Worm (Caenorhabditis elegans): Measurements from ENCODE around the gene C33A11.2.

DNA sequence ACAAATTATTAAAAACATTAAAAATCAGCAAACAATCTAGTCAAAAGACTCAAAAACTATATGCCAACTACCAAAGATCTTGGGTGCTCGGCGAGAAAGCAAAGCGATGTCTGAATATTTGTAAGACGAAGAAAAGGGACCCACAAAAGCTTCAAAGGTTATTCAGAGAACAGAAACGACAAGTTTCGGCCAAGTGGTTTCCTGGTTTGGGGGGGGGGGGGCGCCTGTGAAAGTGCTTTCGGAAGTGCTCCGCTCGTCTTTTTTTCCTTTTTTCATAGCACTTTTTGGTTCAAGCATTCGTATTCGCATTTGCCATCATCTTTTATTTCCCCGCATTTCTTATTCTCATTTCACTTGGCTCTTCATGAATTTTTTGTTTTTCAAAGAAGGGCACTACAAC, 15.7 kb downstream of the C33A11.2 start:
- no peak for TF ChIP-seq cog-1 (tag; optimal IDR thresholded peaks at IDR 0.05)
- TF ChIP-seq med-1 (GFP tag; optimal IDR thresholded peaks at IDR 0.05; ENCODE audit: insufficient read depth) = no peak
- TF ChIP-seq ref-1 (GFP tag; conservative IDR thresholded peaks at IDR 0.05) = no peak
- TF ChIP-seq tab-1 (GFP tag; IDR thresholded peaks at IDR 0.05) = no peak

Measured in whole organism, midembryonic.